Fruit fly (Drosophila melanogaster): ENCODE results near the gene lectin-28C.

- no peak for TF ChIP-seq psq (optimal IDR thresholded peaks at IDR 0.05)
- no peak for TF ChIP-seq ttk (optimal IDR thresholded peaks at IDR 0.05)
- TF ChIP-seq Sin3A (optimal IDR thresholded peaks at IDR 0.05) = no peak
- no peak for TF ChIP-seq insv (optimal IDR thresholded peaks at IDR 0.05)
Observed at dm6 chr2L:7821279-7821848, 35.5 kb upstream of the lectin-28C start.

Data from Kc167 (cell line).